Worm (Caenorhabditis elegans): ENCODE results near the gene mlc-7.

ce11 chrIII:13716266-13716665 is 35.0 kb upstream of the mlc-7 start:
- TF ChIP-seq ces-1 (GFP tag; optimal IDR thresholded peaks at IDR 0.05) (no peak), nhr-237 (tag; optimal IDR thresholded peaks at IDR 0.05) (no peak), unc-62 (GFP tag; optimal IDR thresholded peaks at IDR 0.05) (no peak), sptf-1 (tag; optimal IDR thresholded peaks at IDR 0.05) (no peak), elt-1 (tag; optimal IDR thresholded peaks at IDR 0.05; ENCODE audit: borderline replicate concordance, insufficient read depth) (no peak), nhr-12 (tag; optimal IDR thresholded peaks at IDR 0.05) (no peak), M03D4.4 (tag; optimal IDR thresholded peaks at IDR 0.05) (no peak), elt-3 (tag; optimal IDR thresholded peaks at IDR 0.05) (no peak), mab-5 (tag; optimal IDR thresholded peaks at IDR 0.05) (no peak), ceh-43 (GFP tag; optimal IDR thresholded peaks at IDR 0.05) (no peak), ceh-83 (GFP tag; optimal IDR thresholded peaks at IDR 0.05) (no peak), mep-1 (tag; optimal IDR thresholded peaks at IDR 0.05) (no peak), snpc-4 (tag; optimal IDR thresholded peaks at IDR 0.05) (no peak)

All from whole organism, mixed stage, embryonic.